Worm (Caenorhabditis elegans): Measurements from ENCODE around the gene fmo-1.
"Not testable (repeated sequence)": the region's sequence is repeated elsewhere in the genome, so short reads cannot be mapped to it uniquely, and the experiment has no call there.

The fmo-1 gene

ce11 chrIV:10666523-10666922, 4.9 kb downstream of the fmo-1 start, which contains the start of gene epi-1:
TSS of gene epi-1 (plus strand) at chrIV:10666823.
- no peak for TF ChIP-seq snpc-4 (tag; optimal IDR thresholded peaks at IDR 0.05)
- no peak for TF ChIP-seq lin-39 (tag; optimal IDR thresholded peaks at IDR 0.05)
- no peak for TF ChIP-seq fkh-2 (tag; optimal IDR thresholded peaks at IDR 0.05)
- no peak for TF ChIP-seq eor-1 (tag; optimal IDR thresholded peaks at IDR 0.05)

ce11 chrIV:10668561-10668960, 6.9 kb downstream of the fmo-1 start:
- TF ChIP-seq daf-12 (tag; optimal IDR thresholded peaks at IDR 0.05) (no peak), lsy-12 (tag; optimal IDR thresholded peaks at IDR 0.05) (no peak), unc-39 (tag; optimal IDR thresholded peaks at IDR 0.05) (no peak), ama-1 (optimal IDR thresholded peaks at IDR 0.05) (no peak), nhr-77 (tag; optimal IDR thresholded peaks at IDR 0.05) (no peak)

- TF ChIP-seq lin-39 (tag; optimal IDR thresholded peaks at IDR 0.05): no peak
- TF ChIP-seq eor-1 (tag; optimal IDR thresholded peaks at IDR 0.05): no peak
- no peak for TF ChIP-seq tbx-2 (tag; optimal IDR thresholded peaks at IDR 0.05)
- no peak for TF ChIP-seq nhr-76 (tag; optimal IDR thresholded peaks at IDR 0.05)
- TF ChIP-seq hmg-11 (tag; optimal IDR thresholded peaks at IDR 0.05): no peak
Measured at ce11 chrIV:10680379-10680778, 18.7 kb downstream of the fmo-1 start, which contains the start of gene K08C7.4. TSS of gene K08C7.4 (minus strand) at chrIV:10680479.

- TF ChIP-seq nhr-43 (tag; optimal IDR thresholded peaks at IDR 0.05; ENCODE audit: poor library complexity, severe bottlenecking) (peak; percentile 15), lsy-12 (tag; optimal IDR thresholded peaks at IDR 0.05) (no peak), mdl-1 (tag; optimal IDR thresholded peaks at IDR 0.05) (peak; percentile 29), ama-1 (optimal IDR thresholded peaks at IDR 0.05) (no peak), jun-1 (tag; optimal IDR thresholded peaks at IDR 0.05) (peak; percentile 81), elt-2 (tag; optimal IDR thresholded peaks at IDR 0.05) (peak; percentile 43), nhr-76 (tag; optimal IDR thresholded peaks at IDR 0.05) (no peak), pqm-1 (tag; optimal IDR thresholded peaks at IDR 0.05) (peak; percentile 91), elt-1 (tag; optimal IDR thresholded peaks at IDR 0.05) (no peak), elt-3 (tag; optimal IDR thresholded peaks at IDR 0.05) (no peak), ceh-16 (tag; optimal IDR thresholded peaks at IDR 0.05) (no peak), zag-1 (tag; optimal IDR thresholded peaks at IDR 0.05) (no peak), unc-39 (tag; optimal IDR thresholded peaks at IDR 0.05) (no peak), ceh-28 (tag; optimal IDR thresholded peaks at IDR 0.05) (no peak), ztf-11 (tag; optimal IDR thresholded peaks at IDR 0.05) (no peak), mml-1 (tag; optimal IDR thresholded peaks at IDR 0.05) (no peak), nhr-237 (tag; optimal IDR thresholded peaks at IDR 0.05) (no peak), aly-2 (tag; optimal IDR thresholded peaks at IDR 0.05) (no peak), unc-62 (GFP tag; optimal IDR thresholded peaks at IDR 0.05) (no peak)
Measured at ce11 chrIV:10682155-10682749, 20.6 kb downstream of the fmo-1 start, which contains the start of gene fmo-2. TSS of gene fmo-2 (plus strand) at chrIV:10682524.

ce11 chrIV:10685758-10686157, 24.1 kb downstream of the fmo-1 start, which contains the start of the genes K08C7.6 and R102.1:
TSS of gene K08C7.6 (minus strand) at chrIV:10685858.
TSS of gene R102.1 (plus strand) at chrIV:10686048.
- TF ChIP-seq tbx-2 (tag; optimal IDR thresholded peaks at IDR 0.05): no peak
- TF ChIP-seq ceh-16 (tag; optimal IDR thresholded peaks at IDR 0.05): no peak
- no peak for TF ChIP-seq mml-1 (tag; optimal IDR thresholded peaks at IDR 0.05)
- TF ChIP-seq nhr-237 (tag; optimal IDR thresholded peaks at IDR 0.05): no peak
- TF ChIP-seq sea-2 (GFP tag; optimal IDR thresholded peaks at IDR 0.05): no peak
- no peak for TF ChIP-seq ceh-9 (tag; optimal IDR thresholded peaks at IDR 0.05)
- no peak for TF ChIP-seq R02D3.7 (tag; optimal IDR thresholded peaks at IDR 0.05)
- TF ChIP-seq fkh-10 (GFP tag; optimal IDR thresholded peaks at IDR 0.05): no peak
- no peak for TF ChIP-seq daf-12 (tag; optimal IDR thresholded peaks at IDR 0.05)
- TF ChIP-seq unc-62 (GFP tag; optimal IDR thresholded peaks at IDR 0.05): no peak
- TF ChIP-seq hmg-11 (tag; optimal IDR thresholded peaks at IDR 0.05): no peak

ce11 chrIV:10687307-10687706, 25.6 kb downstream of the fmo-1 start, which contains the start of gene R102.2:
TSS of gene R102.2 (plus strand) at chrIV:10687607.
- TF ChIP-seq fkh-10 (GFP tag; optimal IDR thresholded peaks at IDR 0.05); snpc-4 (tag; optimal IDR thresholded peaks at IDR 0.05); nhr-76 (tag; optimal IDR thresholded peaks at IDR 0.05): not testable (repeated sequence)
